Worm (Caenorhabditis elegans) whole organism, L4 larva: Measurements from ENCODE around the gene chs-2.

Experiments used
- F44E2.7 ChIP-seq: fragments of 200-800 bp; sonication (Bioruptor generic); IDR thresholded peaks from 2 replicates; pipeline ENCODE4 v2.1.2; 2022; ENCODE audit warnings: missing genetic modification characterization, missing compliant biosample characterization
- F49E8.2 ChIP-seq: sonication (generic microtip); optimal IDR thresholded peaks from 2 replicates; lab custom pipeline; 2016; ENCODE audit warnings: missing compliant biosample characterization, mild to moderate bottlenecking, missing genetic modification characterization, borderline replicate concordance
- Y5F2A.4 ChIP-seq: fragments of 200-800 bp; sonication (Bioruptor generic); optimal IDR thresholded peaks from 2 replicates; lab custom pipeline; 2018; ENCODE audit warnings: mild to moderate bottlenecking, missing genetic modification characterization, missing compliant biosample characterization
- ZK337.2 ChIP-seq: fragments of 200-800 bp; sonication (Bioruptor generic); IDR thresholded peaks from 2 replicates; pipeline ENCODE4 v1.3.6; 2022; ENCODE audit warnings: missing genetic modification reagents, missing genetic modification characterization, missing compliant biosample characterization
- ZK546.5 ChIP-seq, 2 experiments: sonication (generic microtip); optimal IDR thresholded peaks; 2 replicates each; lab custom pipeline; 2017; ENCODE audit warnings: missing biosample characterization in 2 of 2, missing genetic modification characterization in 2 of 2
- aha-1 ChIP-seq: fragments of 150-350 bp; peaks from one replicate; lab custom pipeline; 2014; ENCODE audit warnings: missing biosample characterization, missing genetic modification characterization
- ceh-28 ChIP-seq: fragments of 150-350 bp; optimal IDR thresholded peaks from 2 replicates; lab custom pipeline; 2014; ENCODE audit warnings: missing biosample characterization, missing genetic modification reagents, missing genetic modification characterization
- ceh-62 ChIP-seq: sonication (generic microtip); optimal IDR thresholded peaks from 2 replicates; lab custom pipeline; 2017; ENCODE audit warnings: missing biosample characterization, missing genetic modification characterization
- ces-1 ChIP-seq: fragments of 150-350 bp; sonication (generic microtip); optimal IDR thresholded peaks from 4 replicates; lab custom pipeline; 2014; ENCODE audit warnings: missing biosample characterization, missing genetic modification reagents, missing genetic modification characterization
- daf-16 ChIP-seq, 3 experiments: sonication (generic microtip); optimal IDR thresholded peaks; 2 replicates each; lab custom pipeline; 2016 to 2017; ENCODE audit warnings: missing genetic modification characterization in 3 of 3, missing genetic modification reagents in 3 of 3, mild to moderate bottlenecking in 2 of 3, missing compliant biosample characterization in 2 of 3, missing biosample characterization in 1 of 3, moderate library complexity in 1 of 3
- daf-8 ChIP-seq: fragments of 200-800 bp; sonication (Bioruptor generic); IDR thresholded peaks from 2 replicates; pipeline ENCODE4 v1.3.6; 2022; ENCODE audit warnings: missing genetic modification characterization, missing compliant biosample characterization
- dve-1 ChIP-seq: sonication (generic microtip); optimal IDR thresholded peaks from 2 replicates; lab custom pipeline; 2017; ENCODE audit warnings: antibody characterized with exemption, mild to moderate bottlenecking, missing genetic modification characterization, missing compliant biosample characterization; ENCODE audit not compliant: insufficient read depth
- egl-27 ChIP-seq: sonication (generic microtip); optimal IDR thresholded peaks from 3 replicates; lab custom pipeline; 2017; ENCODE audit warnings: missing biosample characterization, missing genetic modification reagents, missing genetic modification characterization
- fos-1 ChIP-seq: fragments of 150-350 bp; optimal IDR thresholded peaks from 2 replicates; lab custom pipeline; 2014; ENCODE audit warnings: missing biosample characterization, missing genetic modification characterization
- hlh-11 ChIP-seq: fragments of 200-800 bp; sonication (Bioruptor generic); optimal IDR thresholded peaks from 2 replicates; lab custom pipeline; 2018; ENCODE audit warnings: mild to moderate bottlenecking, missing genetic modification characterization, missing compliant biosample characterization
- hlh-30 ChIP-seq: sonication (generic microtip); optimal IDR thresholded peaks from 2 replicates; lab custom pipeline; 2017; ENCODE audit warnings: antibody characterized with exemption, mild to moderate bottlenecking, missing genetic modification characterization, missing compliant biosample characterization; ENCODE audit not compliant: insufficient read depth
- jun-1 ChIP-seq: fragments of 150-350 bp; optimal IDR thresholded peaks from 2 replicates; lab custom pipeline; 2014; ENCODE audit warnings: missing biosample characterization, missing genetic modification reagents, missing genetic modification characterization
- lin-13 ChIP-seq: fragments of 150-350 bp; optimal IDR thresholded peaks from 2 replicates; lab custom pipeline; 2014; ENCODE audit warnings: missing biosample characterization, missing genetic modification reagents, missing genetic modification characterization
- lin-15B ChIP-seq: fragments of 150-350 bp; sonication (generic microtip); optimal IDR thresholded peaks from 3 replicates; lab custom pipeline; 2014; ENCODE audit warnings: missing biosample characterization, missing genetic modification characterization
- lin-38 ChIP-seq: fragments of 200-800 bp; sonication (Bioruptor generic); IDR thresholded peaks from 2 replicates; pipeline ENCODE4 v1.3.6; 2022; ENCODE audit warnings: missing genetic modification reagents, missing genetic modification characterization, missing compliant biosample characterization
- lin-39 ChIP-seq: fragments of 150-350 bp; optimal IDR thresholded peaks from 2 replicates; lab custom pipeline; 2014; ENCODE audit warnings: missing biosample characterization, missing genetic modification reagents, missing genetic modification characterization
- lsy-2 ChIP-seq, 2 experiments: fragments of 150-350 bp in 1 of 2; sonication (generic microtip) in 1 of 2; optimal IDR thresholded peaks; 2 replicates each; lab custom pipeline; 2014 to 2017; ENCODE audit warnings: missing biosample characterization in 2 of 2, missing genetic modification characterization in 2 of 2
- mdl-1 ChIP-seq, 2 experiments: fragments of 150-350 bp in 1 of 2; sonication (generic microtip) in 1 of 2; optimal IDR thresholded peaks; 2 replicates each; lab custom pipeline; 2014 to 2017; ENCODE audit warnings: missing biosample characterization in 2 of 2, missing genetic modification characterization in 2 of 2
- mdt-29 ChIP-seq: fragments of 200-800 bp; sonication (Bioruptor generic); IDR thresholded peaks from 2 replicates; pipeline ENCODE4 v1.3.6; 2022; ENCODE audit warnings: missing genetic modification reagents, missing genetic modification characterization, missing compliant biosample characterization
- mes-2 ChIP-seq: sonication (generic microtip); optimal IDR thresholded peaks from 2 replicates; lab custom pipeline; 2016; ENCODE audit warnings: missing genotype, mild to moderate bottlenecking, missing genetic modification characterization, missing compliant biosample characterization; ENCODE audit not compliant: poor library complexity, severe bottlenecking
- mxl-2 ChIP-seq: fragments of 200-800 bp; sonication (Bioruptor generic); conservative IDR thresholded peaks from 2 replicates; pipeline ENCODE4 v1.3.6; 2022; ENCODE audit warnings: missing genetic modification reagents, missing genetic modification characterization, missing compliant biosample characterization
- nhr-111 ChIP-seq: fragments of 200-800 bp; sonication (Bioruptor generic); optimal IDR thresholded peaks from 2 replicates; lab custom pipeline; 2018; ENCODE audit warnings: mild to moderate bottlenecking, missing genetic modification characterization, missing compliant biosample characterization
- nhr-237 ChIP-seq: sonication (generic microtip); optimal IDR thresholded peaks from 2 replicates; lab custom pipeline; 2017; ENCODE audit warnings: missing biosample characterization, missing genetic modification characterization
- nhr-28 ChIP-seq: fragments of 150-350 bp; optimal IDR thresholded peaks from 2 replicates; lab custom pipeline; 2014; ENCODE audit warnings: missing biosample characterization, missing genetic modification characterization
- nhr-41 ChIP-seq: fragments of 200-800 bp; sonication (Bioruptor generic); IDR thresholded peaks from 2 replicates; pipeline ENCODE4 v1.3.6; 2022; ENCODE audit warnings: missing genetic modification reagents, missing genetic modification characterization, missing compliant biosample characterization
- nhr-48 ChIP-seq: sonication (generic microtip); optimal IDR thresholded peaks from 2 replicates; lab custom pipeline; 2016; ENCODE audit warnings: mild to moderate bottlenecking, missing genetic modification characterization, missing compliant biosample characterization
- nhr-77 ChIP-seq: fragments of 150-350 bp; optimal IDR thresholded peaks from 2 replicates; lab custom pipeline; 2014; ENCODE audit warnings: missing biosample characterization, missing genetic modification characterization
- php-3 ChIP-seq: fragments of 200-800 bp; sonication (Bioruptor generic); IDR thresholded peaks from 2 replicates; pipeline ENCODE4 v1.3.6; 2022; ENCODE audit warnings: missing genetic modification reagents, missing genetic modification characterization, missing compliant biosample characterization
- pqm-1 ChIP-seq: sonication (generic microtip); optimal IDR thresholded peaks from 2 replicates; lab custom pipeline; 2017; ENCODE audit warnings: missing biosample characterization, missing genetic modification characterization
- saeg-2 ChIP-seq: fragments of 200-800 bp; sonication (Bioruptor generic); IDR thresholded peaks from 2 replicates; pipeline ENCODE4 v1.3.6; 2022; ENCODE audit warnings: missing genetic modification reagents, missing genetic modification characterization, missing compliant biosample characterization
- skn-1 ChIP-seq: fragments of 150-350 bp; optimal IDR thresholded peaks from 2 replicates; lab custom pipeline; 2014; ENCODE audit warnings: missing biosample characterization, missing genetic modification characterization
- spr-3 ChIP-seq: fragments of 200-800 bp; sonication (Bioruptor generic); optimal IDR thresholded peaks from 2 replicates; lab custom pipeline; 2018; ENCODE audit warnings: mild to moderate bottlenecking, missing genetic modification characterization, missing compliant biosample characterization
- tra-1 ChIP-seq: fragments of 200-800 bp; sonication (Bioruptor generic); IDR thresholded peaks from 2 replicates; pipeline ENCODE4 v1.3.6; 2022; ENCODE audit warnings: missing genetic modification reagents, missing genetic modification characterization, missing compliant biosample characterization
- unc-62 ChIP-seq, 3 experiments: fragments of 150-350 bp in 1 of 3; sonication (generic microtip); optimal IDR thresholded peaks in 2 of 3; peaks in 1 of 3; 1 replicate in 1 of 3; 2 replicates in 2 of 3; lab custom pipeline; 2014 to 2017; ENCODE audit warnings: missing biosample characterization in 3 of 3, missing genetic modification characterization in 3 of 3, missing genetic modification reagents in 3 of 3, missing genotype in 1 of 3
- zfp-3 ChIP-seq: fragments of 200-800 bp; sonication (Bioruptor generic); conservative IDR thresholded peaks from 2 replicates; pipeline ENCODE4 v1.3.6; 2022; ENCODE audit warnings: missing genetic modification reagents, missing genetic modification characterization, missing compliant biosample characterization
- zip-11 ChIP-seq: fragments of 200-800 bp; sonication (Bioruptor generic); IDR thresholded peaks from 2 replicates; pipeline ENCODE4 v1.3.6; 2022; ENCODE audit warnings: missing genetic modification characterization, missing compliant biosample characterization
- ztf-11 ChIP-seq: fragments of 150-350 bp; optimal IDR thresholded peaks from 2 replicates; lab custom pipeline; 2014; ENCODE audit warnings: missing biosample characterization, missing genetic modification characterization

chs-2 gene

ce11 chrII:156999-157499 is 39.7 kb upstream of the chs-2 start:
- TF ChIP-seq hlh-11 (tag; lab: Kevin White, UChicago) (peak; percentile 12), nhr-28 (tag; lab: Kevin White, UChicago) (no peak), aha-1 (tag; lab: Kevin White, UChicago) (peak; percentile 59), ZK337.2 (GFP tag; lab: Robert Waterston, UW) (no peak), ceh-62 (tag; lab: Kevin White, UChicago) (no peak), daf-16 (GFP tag; optimal IDR thresholded peaks at IDR 0.05; lab: Kevin White, UChicago) (no peak), daf-16 (tag; optimal IDR thresholded peaks at IDR 0.05; lab: Kevin White, UChicago) (peak; percentile 7), mdt-29 (GFP tag; lab: Robert Waterston, UW) (no peak), jun-1 (no peak), ces-1 (GFP tag; lab: Kevin White, UChicago) (no peak), lin-15B (tag; lab: Kevin White, UChicago) (no peak)
- TF ChIP-seq, all 104 proteins: peak for 3

- TF ChIP-seq mxl-2 (GFP tag; lab: Robert Waterston, UW) (0 out of 2 replicates have a peak, but pooled peaks have one; percentile 22), mes-2 (tag; lab: Kevin White, UChicago) (peak; percentile 29), hlh-11 (tag; lab: Kevin White, UChicago) (peak; percentile 2), Y5F2A.4 (GFP tag; lab: Kevin White, UChicago) (no peak), daf-16 (GFP tag; optimal IDR thresholded peaks at IDR 0.05; lab: Kevin White, UChicago) (no peak), daf-16 (tag; optimal IDR thresholded peaks at IDR 0.05; lab: Kevin White, UChicago) (peak; percentile 4), mdl-1 (tag; optimal IDR thresholded peaks at IDR 0.05; lab: Kevin White, UChicago) (no peak), php-3 (GFP tag; lab: Robert Waterston, UW) (no peak), unc-62 (GFP tag; optimal IDR thresholded peaks at IDR 0.05 in 1 of 2; lab: Kevin White, UChicago) (peak in 1 of 2 experiments; percentile 95), unc-62 (tag; optimal IDR thresholded peaks at IDR 0.05; lab: Kevin White, UChicago) (no peak), tra-1 (GFP tag; lab: Robert Waterston, UW) (0 out of 2 replicates have a peak, but pooled peaks have one; percentile 7), dve-1 (tag; lab: Kevin White, UChicago) (no peak), egl-27 (tag; lab: Kevin White, UChicago) (no peak), aha-1 (tag; lab: Kevin White, UChicago) (peak; percentile 57), nhr-77 (no peak), F49E8.2 (tag; lab: Kevin White, UChicago) (no peak), lin-39 (tag; lab: Kevin White, UChicago) (no peak), fos-1 (tag; lab: Kevin White, UChicago) (no peak)
These were observed 38.6 kb upstream of the chs-2 start for ce11 chrII:158004-158731.

- no peak for TF ChIP-seq nhr-48
- no peak for TF ChIP-seq saeg-2 (GFP tag; lab: Robert Waterston, UW)
- no peak for TF ChIP-seq egl-27 (tag; lab: Kevin White, UChicago)
- TF ChIP-seq lin-13 (GFP tag; lab: Kevin White, UChicago) = no peak
- TF ChIP-seq zip-11 = no peak
- no peak for TF ChIP-seq mdl-1 (tag; optimal IDR thresholded peaks at IDR 0.05; lab: Kevin White, UChicago)
- TF ChIP-seq nhr-237 (tag; lab: Kevin White, UChicago) = no peak
- peak; percentile 56 for TF ChIP-seq nhr-28 (tag; lab: Kevin White, UChicago)
- peak in 1 of 2 experiments; percentile 55 for TF ChIP-seq lsy-2 (tag; optimal IDR thresholded peaks at IDR 0.05; lab: Kevin White, UChicago)
- no peak for TF ChIP-seq ZK546.5 (tag; optimal IDR thresholded peaks at IDR 0.05; lab: Kevin White, UChicago)
- TF ChIP-seq spr-3 (GFP tag; lab: Kevin White, UChicago) = no peak
- peak; percentile 61 for TF ChIP-seq mes-2 (tag; lab: Kevin White, UChicago)
- no peak for TF ChIP-seq ZK337.2 (GFP tag; lab: Robert Waterston, UW)
- peak; percentile 33 for TF ChIP-seq pqm-1 (tag; lab: Kevin White, UChicago)
- no peak for TF ChIP-seq F44E2.7 (GFP tag; lab: Robert Waterston, UW)
- TF ChIP-seq ztf-11 = no peak
- TF ChIP-seq nhr-111 (GFP tag; lab: Kevin White, UChicago) = no peak
- peak; percentile 48 for TF ChIP-seq aha-1 (tag; lab: Kevin White, UChicago)
- peak; percentile 43 for TF ChIP-seq lin-38 (GFP tag; lab: Robert Waterston, UW)
- no peak for TF ChIP-seq zfp-3 (GFP tag; lab: Robert Waterston, UW)
- TF ChIP-seq daf-8 (GFP tag; lab: Robert Waterston, UW) = no peak
- TF ChIP-seq ceh-28 = peak; percentile 26
- no peak for TF ChIP-seq nhr-41 (GFP tag; lab: Robert Waterston, UW)
- TF ChIP-seq hlh-30 (tag; lab: Kevin White, UChicago) = peak; percentile 76
- no peak for TF ChIP-seq skn-1 (tag; lab: Kevin White, UChicago)
- no peak for TF ChIP-seq daf-16 (GFP tag; optimal IDR thresholded peaks at IDR 0.05; lab: Kevin White, UChicago)
- TF ChIP-seq daf-16 (tag; optimal IDR thresholded peaks at IDR 0.05; lab: Kevin White, UChicago) = peak; percentile 52
These were observed 37.4 kb upstream of the chs-2 start for ce11 chrII:159294-159922.
